Worm (Caenorhabditis elegans) whole organism, L4 larva: ENCODE results near the gene cbp-3.

ENCODE experiments used
- ZK546.5 ChIP-seq, 2 experiments: sonication (generic microtip); optimal IDR thresholded peaks; 2 replicates each; lab custom pipeline; 2017; ENCODE audit warnings: missing biosample characterization in 2 of 2, missing genetic modification characterization in 2 of 2
- ama-1 ChIP-seq: fragments of 150-350 bp; optimal IDR thresholded peaks from 2 replicates; lab custom pipeline; 2014; ENCODE audit warnings: inconsistent platforms, mixed read lengths
- lin-13 ChIP-seq: fragments of 150-350 bp; optimal IDR thresholded peaks from 2 replicates; lab custom pipeline; 2014; ENCODE audit warnings: missing biosample characterization, missing genetic modification reagents, missing genetic modification characterization
- madf-9 ChIP-seq: fragments of 200-800 bp; sonication (Bioruptor generic); conservative IDR thresholded peaks from 2 replicates; pipeline ENCODE4 v1.3.6; 2022; ENCODE audit warnings: missing genetic modification reagents, missing genetic modification characterization, missing compliant biosample characterization
- mep-1 ChIP-seq: fragments of 150-350 bp; sonication (generic microtip); optimal IDR thresholded peaks from 3 replicates; lab custom pipeline; 2014; ENCODE audit warnings: missing biosample characterization, missing genetic modification characterization
- nhr-76 ChIP-seq: fragments of 150-350 bp; optimal IDR thresholded peaks from 2 replicates; lab custom pipeline; 2014; ENCODE audit warnings: missing biosample characterization, missing genetic modification characterization
- nhr-77 ChIP-seq: fragments of 150-350 bp; optimal IDR thresholded peaks from 2 replicates; lab custom pipeline; 2014; ENCODE audit warnings: missing biosample characterization, missing genetic modification characterization
- sdz-12 ChIP-seq: fragments of 200-800 bp; sonication (Bioruptor generic); optimal IDR thresholded peaks from 2 replicates; lab custom pipeline; 2018; ENCODE audit warnings: mild to moderate bottlenecking, missing genetic modification characterization, missing compliant biosample characterization
- snpc-1.2 ChIP-seq: fragments of 200-800 bp; sonication (Bioruptor generic); IDR thresholded peaks from 2 replicates; pipeline ENCODE4 v1.3.6; 2022; ENCODE audit warnings: missing genetic modification reagents, missing genetic modification characterization, missing compliant biosample characterization
- unc-62 ChIP-seq, 3 experiments: fragments of 150-350 bp in 1 of 3; sonication (generic microtip); optimal IDR thresholded peaks in 2 of 3; peaks in 1 of 3; 1 replicate in 1 of 3; 2 replicates in 2 of 3; lab custom pipeline; 2014 to 2017; ENCODE audit warnings: missing biosample characterization in 3 of 3, missing genetic modification characterization in 3 of 3, missing genetic modification reagents in 3 of 3, missing genotype in 1 of 3
- zip-11 ChIP-seq: fragments of 200-800 bp; sonication (Bioruptor generic); IDR thresholded peaks from 2 replicates; pipeline ENCODE4 v1.3.6; 2022; ENCODE audit warnings: missing genetic modification characterization, missing compliant biosample characterization

DNA sequence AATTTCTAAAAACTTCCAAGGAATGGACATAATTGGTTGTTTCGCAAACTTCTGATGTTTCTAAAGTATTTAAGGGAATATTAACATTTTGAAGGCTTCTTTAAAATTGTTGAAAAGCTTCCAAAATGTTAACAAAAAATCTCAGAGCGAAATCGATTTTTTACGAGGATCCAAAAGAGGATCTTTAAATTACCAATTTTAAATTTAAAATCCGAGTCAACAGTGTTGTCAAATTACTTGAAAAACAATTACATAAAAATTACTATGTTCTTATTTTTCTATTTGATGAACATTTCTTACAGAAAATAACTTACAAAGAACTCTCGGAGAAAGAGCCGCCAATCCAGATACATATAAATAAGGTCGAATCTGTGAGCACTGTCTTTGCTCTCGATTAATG lies 36.8 kb upstream of the cbp-3 start, which contains the start of gene ZK757.10:
- TF ChIP-seq ama-1 (lab: Kevin White, UChicago) (no peak), unc-62 (GFP tag; optimal IDR thresholded peaks at IDR 0.05 in 1 of 2; lab: Kevin White, UChicago) (no peak), unc-62 (tag; optimal IDR thresholded peaks at IDR 0.05; lab: Kevin White, UChicago) (no peak), nhr-77 (tag; lab: Kevin White, UChicago) (no peak), sdz-12 (GFP tag; lab: Kevin White, UChicago) (no peak), snpc-1.2 (GFP tag; lab: Robert Waterston, UW) (no peak), madf-9 (GFP tag; lab: Robert Waterston, UW) (no peak), nhr-76 (no peak), zip-11 (GFP tag; lab: Robert Waterston, UW) (no peak), lin-13 (GFP tag; lab: Kevin White, UChicago) (no peak), mep-1 (tag; lab: Kevin White, UChicago) (no peak), ZK546.5 (tag; optimal IDR thresholded peaks at IDR 0.05; lab: Kevin White, UChicago) (no peak)
